Fruit fly (Drosophila melanogaster): Measurements from ENCODE around the gene Gr64e.

The Gr64e gene

dm6 chr3L:4040247-4040925, 8.4 kb downstream of the Gr64e start, which contains the start of the genes CG11593 and Rcd5:
Gene CG11593, minus strand, starts transcription at chr3L:4040482.
Gene Rcd5, plus strand, starts transcription at chr3L:4040529.
- TF ChIP-seq dl (GFP tag; optimal IDR thresholded peaks at IDR 0.05; ENCODE audit: insufficient read depth in 1 of 2, partially characterized antibody in 2 of 2) (no peak), HLH106 (tag; optimal IDR thresholded peaks at IDR 0.05) (peak; percentile 76), sv (GFP tag; optimal IDR thresholded peaks at IDR 0.05) (peak; percentile 27), Hr78 (GFP tag; optimal IDR thresholded peaks at IDR 0.05) (no peak), Myc (optimal IDR thresholded peaks at IDR 0.05) (peak; percentile 52), brk (GFP tag; optimal IDR thresholded peaks at IDR 0.05) (no peak), psq (GFP tag; optimal IDR thresholded peaks at IDR 0.05) (peak; percentile 60), OdsH (GFP tag; optimal IDR thresholded peaks at IDR 0.05) (peak; percentile 34), dmrt93B (GFP tag; optimal IDR thresholded peaks at IDR 0.05) (peak; percentile 60), Dfd (GFP tag; optimal IDR thresholded peaks at IDR 0.05) (no peak)

dm6 chr3L:4044497-4044896, 12.6 kb downstream of the Gr64e start:
- no peak for TF ChIP-seq Dif (GFP tag; optimal IDR thresholded peaks at IDR 0.05; ENCODE audit: partially characterized antibody)
- no peak for TF ChIP-seq Rel (GFP tag; optimal IDR thresholded peaks at IDR 0.05)
- TF ChIP-seq Rel (tag; optimal IDR thresholded peaks at IDR 0.05), result no peak
- no peak for TF ChIP-seq tai (GFP tag; optimal IDR thresholded peaks at IDR 0.05)
- no peak for TF ChIP-seq jim (GFP tag; optimal IDR thresholded peaks at IDR 0.05)
- no peak for TF ChIP-seq sage (GFP tag; optimal IDR thresholded peaks at IDR 0.05)
- TF ChIP-seq Hr83 (GFP tag; optimal IDR thresholded peaks at IDR 0.05; ENCODE audit: poor library complexity, severe bottlenecking), result no peak
- no peak for TF ChIP-seq Abd-B (GFP tag; optimal IDR thresholded peaks at IDR 0.05)
- TF ChIP-seq Mio (GFP tag; optimal IDR thresholded peaks at IDR 0.05), result no peak

dm6 chr3L:4046289-4046688, 14.3 kb downstream of the Gr64e start, which contains the start of gene CG1136:
Gene CG1136, plus strand, starts transcription at chr3L:4046596.
- TF ChIP-seq dmrt93B (GFP tag; optimal IDR thresholded peaks at IDR 0.05) (no peak), OdsH (GFP tag; optimal IDR thresholded peaks at IDR 0.05) (no peak), ey (GFP tag; optimal IDR thresholded peaks at IDR 0.05) (no peak), tai (GFP tag; optimal IDR thresholded peaks at IDR 0.05) (no peak), Rel (GFP tag; optimal IDR thresholded peaks at IDR 0.05) (no peak), Rel (tag; optimal IDR thresholded peaks at IDR 0.05) (no peak), woc (GFP tag; optimal IDR thresholded peaks at IDR 0.05) (no peak), Abd-B (GFP tag; optimal IDR thresholded peaks at IDR 0.05) (no peak), jim (GFP tag; optimal IDR thresholded peaks at IDR 0.05) (no peak), rgr (GFP tag; optimal IDR thresholded peaks at IDR 0.05) (no peak), lola (GFP tag; optimal IDR thresholded peaks at IDR 0.05) (no peak), Jra (GFP tag; optimal IDR thresholded peaks at IDR 0.05) (no peak), Sp1 (GFP tag; optimal IDR thresholded peaks at IDR 0.05) (no peak), CrebA (GFP tag; optimal IDR thresholded peaks at IDR 0.05; ENCODE audit: borderline replicate concordance) (no peak), sv (GFP tag; optimal IDR thresholded peaks at IDR 0.05) (no peak), usp (GFP tag; optimal IDR thresholded peaks at IDR 0.05) (no peak), Mio (GFP tag; optimal IDR thresholded peaks at IDR 0.05) (no peak), Hr78 (GFP tag; optimal IDR thresholded peaks at IDR 0.05) (no peak), CG32264 (GFP tag; optimal IDR thresholded peaks at IDR 0.05) (no peak), psq (GFP tag; optimal IDR thresholded peaks at IDR 0.05) (no peak), dl (GFP tag; optimal IDR thresholded peaks at IDR 0.05; ENCODE audit: insufficient read depth in 1 of 2, partially characterized antibody in 2 of 2) (no peak)

dm6 chr3L:4047635-4048034, 15.7 kb downstream of the Gr64e start, which contains the start of gene Dpy-30L2:
Gene Dpy-30L2, minus strand, starts transcription at chr3L:4047735.
- TF ChIP-seq OdsH (GFP tag; optimal IDR thresholded peaks at IDR 0.05) (no peak), ey (GFP tag; optimal IDR thresholded peaks at IDR 0.05) (no peak), woc (GFP tag; optimal IDR thresholded peaks at IDR 0.05) (no peak), Rel (GFP tag; optimal IDR thresholded peaks at IDR 0.05) (no peak), Rel (tag; optimal IDR thresholded peaks at IDR 0.05) (no peak), N (GFP tag; optimal IDR thresholded peaks at IDR 0.05) (no peak), sv (GFP tag; optimal IDR thresholded peaks at IDR 0.05) (no peak), CG32264 (GFP tag; optimal IDR thresholded peaks at IDR 0.05) (no peak), Hr78 (GFP tag; optimal IDR thresholded peaks at IDR 0.05) (no peak), psq (GFP tag; optimal IDR thresholded peaks at IDR 0.05) (no peak), Abd-B (GFP tag; optimal IDR thresholded peaks at IDR 0.05) (no peak), jim (GFP tag; optimal IDR thresholded peaks at IDR 0.05) (no peak), dl (GFP tag; optimal IDR thresholded peaks at IDR 0.05; ENCODE audit: insufficient read depth in 1 of 2, partially characterized antibody in 2 of 2) (no peak), CrebA (GFP tag; optimal IDR thresholded peaks at IDR 0.05; ENCODE audit: borderline replicate concordance) (no peak)

- TF ChIP-seq Mio (GFP tag; optimal IDR thresholded peaks at IDR 0.05) (no peak), Hr83 (GFP tag; optimal IDR thresholded peaks at IDR 0.05; ENCODE audit: poor library complexity, severe bottlenecking) (no peak), foxo (GFP tag; optimal IDR thresholded peaks at IDR 0.05) (no peak), Rel (GFP tag; optimal IDR thresholded peaks at IDR 0.05) (no peak), Rel (tag; optimal IDR thresholded peaks at IDR 0.05) (no peak), dl (GFP tag; optimal IDR thresholded peaks at IDR 0.05; ENCODE audit: insufficient read depth in 1 of 2, partially characterized antibody in 2 of 2) (no peak), Abd-B (GFP tag; optimal IDR thresholded peaks at IDR 0.05) (no peak), Dif (GFP tag; optimal IDR thresholded peaks at IDR 0.05; ENCODE audit: partially characterized antibody) (no peak), Hnf4 (GFP tag; optimal IDR thresholded peaks at IDR 0.05) (no peak), CrebA (GFP tag; optimal IDR thresholded peaks at IDR 0.05; ENCODE audit: borderline replicate concordance) (no peak), Sp1 (GFP tag; optimal IDR thresholded peaks at IDR 0.05) (no peak), br (GFP tag; optimal IDR thresholded peaks at IDR 0.05) (no peak), usp (GFP tag; optimal IDR thresholded peaks at IDR 0.05) (no peak), Jra (GFP tag; optimal IDR thresholded peaks at IDR 0.05) (no peak), rgr (GFP tag; optimal IDR thresholded peaks at IDR 0.05) (no peak), GATAd (GFP tag; optimal IDR thresholded peaks at IDR 0.05) (no peak), sage (GFP tag; optimal IDR thresholded peaks at IDR 0.05) (no peak), ey (GFP tag; optimal IDR thresholded peaks at IDR 0.05) (no peak), woc (GFP tag; optimal IDR thresholded peaks at IDR 0.05) (no peak), pan (optimal IDR thresholded peaks at IDR 0.05) (no peak)
Measured at dm6 chr3L:4049082-4049481, 17.1 kb downstream of the Gr64e start.

Data from whole organism, wandering third instar larva.